Fruit fly (Drosophila melanogaster): ENCODE data around the gene CG5003.

- TF ChIP-seq Sox102F (GFP tag; optimal IDR thresholded peaks at IDR 0.05) (no peak), ss (GFP tag; optimal IDR thresholded peaks at IDR 0.05) (no peak), salr (GFP tag; optimal IDR thresholded peaks at IDR 0.05) (peak in 1 of 2 experiments; percentile 35), CG34406 (GFP tag; optimal IDR thresholded peaks at IDR 0.05) (peak; percentile 61), CG6163 (GFP tag; IDR thresholded peaks at IDR 0.05) (peak; percentile 72), CG16779 (tag; optimal IDR thresholded peaks at IDR 0.05) (no peak), cyc (GFP tag; optimal IDR thresholded peaks at IDR 0.05) (peak; percentile 9), Gug (GFP tag; IDR thresholded peaks at IDR 0.05) (peak; percentile 46), CG4318 (GFP tag; optimal IDR thresholded peaks at IDR 0.05) (no peak), eg (GFP tag; IDR thresholded peaks at IDR 0.05) (peak; percentile 67; the same call in 2 of the 3 replicates), Lpt (GFP tag; optimal IDR thresholded peaks at IDR 0.05) (peak; percentile 16)
Measured at dm6 chr3R:27948421-27948906, 32.1 kb upstream of the CG5003 start, which contains the start of gene Gp93.

Data from whole organism, prepupa.